Fruit fly (Drosophila melanogaster): ENCODE measurements around the gene Ski6.

Ski6 gene

dm6 chr2L:13190534-13190933 is 31.7 kb downstream of the Ski6 start (continued):
- TF ChIP-seq Sry-δ (GFP tag; optimal IDR thresholded peaks at IDR 0.05): no peak
- TF ChIP-seq Ravus (GFP tag; IDR thresholded peaks at IDR 0.05): no peak
- peak; percentile 17 for TF ChIP-seq BtbVII (GFP tag; optimal IDR thresholded peaks at IDR 0.05)
- no peak; the same call in 1 of the 2 replicates for TF ChIP-seq sob (GFP tag; IDR thresholded peaks at IDR 0.05)
- TF ChIP-seq tll (GFP tag; optimal IDR thresholded peaks at IDR 0.05): no peak
- no peak for TF ChIP-seq CG13424 (tag; optimal IDR thresholded peaks at IDR 0.05)
- TF ChIP-seq CG3838 (GFP tag; optimal IDR thresholded peaks at IDR 0.05): no peak
- TF ChIP-seq Mad (GFP tag; optimal IDR thresholded peaks at IDR 0.05): no peak
- peak; percentile 43; the same call in 1 of the 2 replicates for TF ChIP-seq Atf6 (GFP tag; IDR thresholded peaks at IDR 0.05)
- no peak for TF ChIP-seq hbn (GFP tag; IDR thresholded peaks at IDR 0.05; ENCODE audit: partially characterized antibody)
- no peak for TF ChIP-seq ewg (GFP tag; optimal IDR thresholded peaks at IDR 0.05)
- peak; percentile 27 for TF ChIP-seq CrebB (tag; optimal IDR thresholded peaks at IDR 0.05)
- TF ChIP-seq CG11560 (tag; IDR thresholded peaks at IDR 0.05): no peak
- TF ChIP-seq MTF-1 (GFP tag; optimal IDR thresholded peaks at IDR 0.05; ENCODE audit: borderline replicate concordance): peak; percentile 32
- TF ChIP-seq lbe (GFP tag; optimal IDR thresholded peaks at IDR 0.05): peak; percentile 2
- no peak for TF ChIP-seq Atf3 (GFP tag; optimal IDR thresholded peaks at IDR 0.05)
- TF ChIP-seq CG16813 (GFP tag; IDR thresholded peaks at IDR 0.05; ENCODE audit: partially characterized antibody): no peak
- no peak for TF ChIP-seq CG12744 (GFP tag; optimal IDR thresholded peaks at IDR 0.05)
- TF ChIP-seq CG31365 (tag; optimal IDR thresholded peaks at IDR 0.05): no peak
- no peak for TF ChIP-seq CG2678 (tag; optimal IDR thresholded peaks at IDR 0.05)
- no peak for TF ChIP-seq ERR (GFP tag; optimal IDR thresholded peaks at IDR 0.05)
- no peak for TF ChIP-seq Taf1 (GFP tag; IDR thresholded peaks at IDR 0.05)
- TF ChIP-seq CTCF (GFP tag; optimal IDR thresholded peaks at IDR 0.05): no peak
- TF ChIP-seq sc (optimal IDR thresholded peaks at IDR 0.05): no peak
- no peak for TF ChIP-seq sc (GFP tag; optimal IDR thresholded peaks at IDR 0.05)
- TF ChIP-seq HmgZ (tag; optimal IDR thresholded peaks at IDR 0.05): peak; percentile 9
- peak; percentile 87 for TF ChIP-seq exex (tag; optimal IDR thresholded peaks at IDR 0.05)
- TF ChIP-seq Asciz (GFP tag; optimal IDR thresholded peaks at IDR 0.05): no peak
- peak; percentile 25 for TF ChIP-seq Fer1 (GFP tag; optimal IDR thresholded peaks at IDR 0.05)
- TF ChIP-seq crc (GFP tag; optimal IDR thresholded peaks at IDR 0.05): no peak
- no peak for TF ChIP-seq CG10959 (GFP tag; IDR thresholded peaks at IDR 0.05)
- no peak for TF ChIP-seq emc (GFP tag; optimal IDR thresholded peaks at IDR 0.05)
- TF ChIP-seq Pdp1 (GFP tag; optimal IDR thresholded peaks at IDR 0.05): peak in 1 of 2 experiments; percentile 86
- TF ChIP-seq Dbx (GFP tag; IDR thresholded peaks at IDR 0.05): 0 out of 3 replicates have a peak, but pooled peaks have one; percentile 37
- no peak for TF ChIP-seq CG10431 (GFP tag; optimal IDR thresholded peaks at IDR 0.05)
- TF ChIP-seq CG8944 (GFP tag; optimal IDR thresholded peaks at IDR 0.05): no peak
- no peak for TF ChIP-seq Rfx (GFP tag; IDR thresholded peaks at IDR 0.05)
- peak; percentile 32 for TF ChIP-seq Hmr (GFP tag; optimal IDR thresholded peaks at IDR 0.05)
- TF ChIP-seq pb (GFP tag; optimal IDR thresholded peaks at IDR 0.05): no peak
- TF ChIP-seq sug (tag; optimal IDR thresholded peaks at IDR 0.05): peak; percentile 89
- no peak for TF ChIP-seq ash1 (GFP tag; optimal IDR thresholded peaks at IDR 0.05)
- TF ChIP-seq CG14441 (GFP tag; IDR thresholded peaks at IDR 0.05): no peak
- no peak for TF ChIP-seq E2f1 (GFP tag; IDR thresholded peaks at IDR 0.05)
- TF ChIP-seq zfh1 (GFP tag; IDR thresholded peaks at IDR 0.05): no peak
- TF ChIP-seq CG1602 (GFP tag; optimal IDR thresholded peaks at IDR 0.05): no peak
- TF ChIP-seq CG16815 (GFP tag; optimal IDR thresholded peaks at IDR 0.05): no peak
- no peak for TF ChIP-seq pros (GFP tag; optimal IDR thresholded peaks at IDR 0.05)
- TF ChIP-seq CG14965 (GFP tag; optimal IDR thresholded peaks at IDR 0.05; ENCODE audit: borderline replicate concordance): no peak
- no peak for TF ChIP-seq Hmx (GFP tag; optimal IDR thresholded peaks at IDR 0.05)
- no peak for TF ChIP-seq wek (GFP tag; optimal IDR thresholded peaks at IDR 0.05)
- no peak for TF ChIP-seq hb (GFP tag; IDR thresholded peaks at IDR 0.05; ENCODE audit: partially characterized antibody)
- no peak for TF ChIP-seq CG4820 (GFP tag; optimal IDR thresholded peaks at IDR 0.05)

Measured in whole organism, embryonic.